Fruit fly (Drosophila melanogaster) whole organism, embryonic: ENCODE data around the gene GstD4.
A peak's percentile ranks its signal among the peaks of the same experiment; 100 is the strongest.

Source experiments
- BEAF-32 ChIP-seq: fragments of 200-800 bp; sonication (Bioruptor generic); optimal IDR thresholded peaks from 3 replicates; lab custom pipeline; 2017; ENCODE audit warnings: missing biosample characterization, missing genetic modification characterization, mild to moderate bottlenecking, moderate library complexity, missing genetic modification reagents
- CG11398 ChIP-seq: fragments of 200-800 bp; sonication (Bioruptor generic); optimal IDR thresholded peaks from 2 replicates; lab custom pipeline; 2016; ENCODE audit warnings: missing biosample characterization, missing genetic modification characterization
- CG11560 ChIP-seq: fragments of 200-800 bp; sonication (Bioruptor generic); IDR thresholded peaks from 3 replicates; pipeline ENCODE4 v1.3.6; 2022; ENCODE audit warnings: missing biosample characterization, missing genetic modification characterization
- CG12391 ChIP-seq: fragments of 200-800 bp; sonication (Bioruptor generic); optimal IDR thresholded peaks from 3 replicates; lab custom pipeline; 2018; ENCODE audit warnings: missing biosample characterization, mild to moderate bottlenecking, missing genetic modification characterization, moderate library complexity
- CG12744 ChIP-seq: fragments of 200-800 bp; sonication (Bioruptor generic); optimal IDR thresholded peaks from 2 replicates; lab custom pipeline; 2016; ENCODE audit warnings: missing biosample characterization, missing genetic modification characterization
- CG12769 ChIP-seq: fragments of 200-800 bp; sonication (Bioruptor generic); optimal IDR thresholded peaks from 2 replicates; lab custom pipeline; 2019; ENCODE audit warnings: missing biosample characterization, mild to moderate bottlenecking, missing genetic modification characterization, moderate library complexity
- CG32772 ChIP-seq: fragments of 200-800 bp; sonication (Bioruptor generic); IDR thresholded peaks from 2 replicates; pipeline ENCODE4 v1.3.6; 2022; ENCODE audit warnings: missing biosample characterization, missing genetic modification characterization
- CG34376 ChIP-seq: fragments of 200-800 bp; sonication (Bioruptor generic); optimal IDR thresholded peaks from 2 replicates; lab custom pipeline; 2018; ENCODE audit warnings: missing biosample characterization, mild to moderate bottlenecking, missing genetic modification characterization
- CG4617 ChIP-seq: fragments of 200-800 bp; sonication (Bioruptor generic); optimal IDR thresholded peaks from 3 replicates; lab custom pipeline; 2016; ENCODE audit warnings: missing biosample characterization, missing genetic modification characterization, borderline replicate concordance
- CG6683 ChIP-seq: fragments of 200-800 bp; sonication (Bioruptor generic); optimal IDR thresholded peaks from 2 replicates; lab custom pipeline; 2017; ENCODE audit warnings: missing biosample characterization, mild to moderate bottlenecking, missing genetic modification characterization, missing genetic modification reagents
- CG7928 ChIP-seq: fragments of 200-800 bp; sonication (Bioruptor generic); optimal IDR thresholded peaks from 2 replicates; lab custom pipeline; 2017; ENCODE audit warnings: missing biosample characterization, mild to moderate bottlenecking, missing genetic modification characterization
- CG8281 ChIP-seq: fragments of 200-800 bp; sonication (Bioruptor generic); optimal IDR thresholded peaks from 2 replicates; lab custom pipeline; 2018; ENCODE audit warnings: missing biosample characterization, mild to moderate bottlenecking, missing genetic modification characterization, moderate library complexity
- CG8290 ChIP-seq, 3 experiments: fragments of 200-800 bp; sonication (Bioruptor generic); optimal IDR thresholded peaks; 2 replicates each; lab custom pipeline; 2016 to 2019; ENCODE audit warnings: missing biosample characterization in 3 of 3, missing genetic modification characterization in 3 of 3, mild to moderate bottlenecking in 2 of 3, moderate library complexity in 1 of 3
- CG8924 ChIP-seq: fragments of 200-800 bp; optimal IDR thresholded peaks from 3 replicates; lab custom pipeline; 2019; ENCODE audit warnings: missing biosample characterization, mild to moderate bottlenecking, missing genetic modification characterization, moderate library complexity
- CG9437 ChIP-seq: fragments of 200-800 bp; sonication (Bioruptor generic); optimal IDR thresholded peaks from 2 replicates; lab custom pipeline; 2018; ENCODE audit warnings: missing biosample characterization, mild to moderate bottlenecking, missing genetic modification characterization
- CG9797 ChIP-seq: fragments of 200-800 bp; sonication (Bioruptor generic); optimal IDR thresholded peaks from 3 replicates; lab custom pipeline; 2018; ENCODE audit warnings: missing biosample characterization, mild to moderate bottlenecking, missing genetic modification characterization
- Chrac-16 ChIP-seq: fragments of 200-800 bp; sonication (Bioruptor generic); optimal IDR thresholded peaks from 3 replicates; lab custom pipeline; 2016; ENCODE audit warnings: missing biosample characterization, missing genetic modification characterization
- CoRest ChIP-seq: fragments of 200-800 bp; sonication (Bioruptor generic); optimal IDR thresholded peaks from 3 replicates; lab custom pipeline; 2018; ENCODE audit warnings: missing biosample characterization, mild to moderate bottlenecking, missing genetic modification characterization, moderate library complexity
- Dek ChIP-seq: fragments of 200-800 bp; sonication (Bioruptor generic); optimal IDR thresholded peaks from 3 replicates; lab custom pipeline; 2019; ENCODE audit warnings: missing biosample characterization, mild to moderate bottlenecking, missing genetic modification characterization, moderate library complexity
- E2f2 ChIP-seq: fragments of 200-800 bp; sonication (Bioruptor generic); IDR thresholded peaks from 2 replicates; pipeline ENCODE4 v1.3.6; 2022; ENCODE audit warnings: missing biosample characterization, missing genetic modification characterization
- HLHmδ ChIP-seq: fragments of 200-800 bp; sonication (Bioruptor generic); optimal IDR thresholded peaks from 2 replicates; lab custom pipeline; 2018; ENCODE audit warnings: missing biosample characterization, mild to moderate bottlenecking, missing genetic modification characterization, moderate library complexity
- HmgZ ChIP-seq: fragments of 200-800 bp; sonication (Bioruptor generic); optimal IDR thresholded peaks from 2 replicates; lab custom pipeline; 2018; ENCODE audit warnings: missing biosample characterization, mild to moderate bottlenecking, missing genetic modification characterization
- Lhr ChIP-seq: fragments of 200-800 bp; sonication (Bioruptor generic); optimal IDR thresholded peaks from 3 replicates; lab custom pipeline; 2017; ENCODE audit warnings: mild to moderate bottlenecking, missing biosample characterization, missing genetic modification reagents, missing genetic modification characterization
- Myb ChIP-seq: fragments of 200-800 bp; sonication (Bioruptor generic); optimal IDR thresholded peaks from 2 replicates; lab custom pipeline; 2016; ENCODE audit warnings: missing biosample characterization, missing genetic modification characterization
- Sin3A ChIP-seq: fragments of >200 bp; optimal IDR thresholded peaks from 2 replicates; lab custom pipeline; 2018
- Spps ChIP-seq: fragments of 200-800 bp; sonication (Bioruptor generic); optimal IDR thresholded peaks from 2 replicates; lab custom pipeline; 2018; ENCODE audit warnings: missing biosample characterization, mild to moderate bottlenecking, missing genetic modification characterization
- Tbp ChIP-seq: fragments of >200 bp; optimal IDR thresholded peaks from 2 replicates; lab custom pipeline; 2018; ENCODE audit warnings: missing biosample characterization, missing genetic modification characterization
- Xbp1 ChIP-seq: fragments of 200-800 bp; sonication (Bioruptor generic); optimal IDR thresholded peaks from 3 replicates; lab custom pipeline; 2016; ENCODE audit warnings: missing biosample characterization, mild to moderate bottlenecking, missing genetic modification characterization
- amos ChIP-seq: fragments of 200-800 bp; sonication (Bioruptor generic); IDR thresholded peaks from 2 replicates; pipeline ENCODE4 v1.3.6; 2022; ENCODE audit warnings: missing biosample characterization, missing genetic modification characterization; ENCODE audit not compliant: partially characterized antibody
- chn ChIP-seq: fragments of 200-800 bp; sonication (Bioruptor generic); optimal IDR thresholded peaks from 2 replicates; lab custom pipeline; 2016; ENCODE audit warnings: missing biosample characterization, missing genetic modification characterization
- dan ChIP-seq: fragments of 200-800 bp; sonication (Bioruptor generic); IDR thresholded peaks from 2 replicates; pipeline ENCODE4 v1.3.6; 2022; ENCODE audit warnings: missing biosample characterization, missing genetic modification characterization
- fu2 ChIP-seq: fragments of 200-800 bp; sonication (Bioruptor generic); optimal IDR thresholded peaks from 2 replicates; lab custom pipeline; 2016; ENCODE audit warnings: missing biosample characterization, missing genetic modification characterization
- gfzf ChIP-seq: fragments of 200-800 bp; sonication (Bioruptor generic); optimal IDR thresholded peaks from 2 replicates; lab custom pipeline; 2016; ENCODE audit warnings: missing biosample characterization, mild to moderate bottlenecking, missing genetic modification characterization, moderate library complexity
- ham ChIP-seq: fragments of 200-800 bp; sonication (Bioruptor generic); IDR thresholded peaks from 2 replicates; pipeline ENCODE4 v1.3.6; 2022; ENCODE audit warnings: missing biosample characterization, missing genetic modification characterization
- hb ChIP-seq: fragments of 200-800 bp; sonication (Bioruptor generic); IDR thresholded peaks from 3 replicates; pipeline ENCODE4 v1.3.6; 2022; ENCODE audit warnings: missing biosample characterization, missing genetic modification characterization; ENCODE audit not compliant: partially characterized antibody
- jumu ChIP-seq: fragments of 200-800 bp; sonication (Bioruptor generic); optimal IDR thresholded peaks from 3 replicates; lab custom pipeline; 2016; ENCODE audit warnings: missing biosample characterization, missing genetic modification characterization
- nerfin-1 ChIP-seq: fragments of 200-800 bp; sonication (Bioruptor generic); optimal IDR thresholded peaks from 3 replicates; lab custom pipeline; 2019; ENCODE audit warnings: missing biosample characterization, mild to moderate bottlenecking, missing genetic modification characterization, moderate library complexity
- otp ChIP-seq: fragments of 200-800 bp; sonication (Bioruptor generic); IDR thresholded peaks from 3 replicates; pipeline ENCODE4, ENCODE4 v1.3.6; 2022; ENCODE audit warnings: missing biosample characterization, missing genetic modification characterization
- pan ChIP-seq, 4 experiments: fragments of >200 bp in 3 of 4; fragments of 200-800 bp in 1 of 4; sonication (Bioruptor generic) in 1 of 4; optimal IDR thresholded peaks in 3 of 4; IDR thresholded peaks in 1 of 4; 2 replicates each; pipeline versions ENCODE4 v1.3.6 to Lab custom; 2017 to 2022; ENCODE audit warnings: missing biosample characterization in 2 of 4, missing genetic modification characterization in 2 of 4, mixed read lengths in 1 of 4
- rib ChIP-seq: fragments of 200-800 bp; sonication (Bioruptor generic); IDR thresholded peaks from 2 replicates; pipeline ENCODE4 v1.3.6; 2022; ENCODE audit warnings: missing biosample characterization, missing genetic modification characterization
- sd ChIP-seq: fragments of 200-800 bp; sonication (Bioruptor generic); optimal IDR thresholded peaks from 3 replicates; lab custom pipeline; 2018; ENCODE audit warnings: missing biosample characterization, mild to moderate bottlenecking, missing genetic modification characterization, moderate library complexity
- shn ChIP-seq: fragments of 200-800 bp; sonication (Bioruptor generic); optimal IDR thresholded peaks from 3 replicates; lab custom pipeline; 2016; ENCODE audit warnings: missing biosample characterization, missing genetic modification characterization
- so ChIP-seq: fragments of 200-800 bp; sonication (Bioruptor generic); IDR thresholded peaks from 3 replicates; pipeline ENCODE4 v1.3.6; 2022; ENCODE audit warnings: missing biosample characterization, missing genetic modification characterization
- sob ChIP-seq: fragments of 200-800 bp; sonication (Bioruptor generic); IDR thresholded peaks from 2 replicates; pipeline ENCODE4 v1.3.6; 2022; ENCODE audit warnings: missing biosample characterization, missing genetic modification characterization
- tll ChIP-seq, 2 experiments: fragments of 200-800 bp in 1 of 2; fragments of >200 bp in 1 of 2; sonication (Bioruptor generic) in 1 of 2; optimal IDR thresholded peaks; 2 replicates each; lab custom pipeline; 2017 to 2019; ENCODE audit warnings: missing biosample characterization in 2 of 2, missing genetic modification characterization in 2 of 2, mild to moderate bottlenecking in 1 of 2, moderate library complexity in 1 of 2
- trem ChIP-seq: fragments of 200-800 bp; optimal IDR thresholded peaks from 3 replicates; lab custom pipeline; 2019; ENCODE audit warnings: missing biosample characterization, mild to moderate bottlenecking, missing genetic modification characterization, moderate library complexity
- unpg ChIP-seq: fragments of 200-800 bp; sonication (Bioruptor generic); optimal IDR thresholded peaks from 3 replicates; lab custom pipeline; 2018; ENCODE audit warnings: missing biosample characterization, mild to moderate bottlenecking, missing genetic modification characterization, moderate library complexity
- zen ChIP-seq: fragments of 200-800 bp; sonication (Bioruptor generic); optimal IDR thresholded peaks from 3 replicates; lab custom pipeline; 2018; ENCODE audit warnings: missing biosample characterization, mild to moderate bottlenecking, missing genetic modification characterization, moderate library complexity

The GstD4 gene

dm6 chr3R:12422379-12422975 lies 48.6 kb downstream of the GstD4 start, which contains the start of the genes Scgbeta and CG17202 (continued):
- TF ChIP-seq CG32772 (GFP tag; lab: Robert Waterston, UW) (no peak), amos (GFP tag; lab: Robert Waterston, UW) (peak; percentile 55; the same call in 1 of the 2 replicates), Sin3A (lab: Kevin White, UChicago) (peak; percentile 59), tll (GFP tag; optimal IDR thresholded peaks at IDR 0.05; lab: Kevin White, UChicago) (peak in 1 of 2 experiments; percentile 44), CG11398 (GFP tag; lab: Kevin White, UChicago) (peak; percentile 2), sob (GFP tag; lab: Robert Waterston, UW) (no peak), gfzf (peak; percentile 92), CG7928 (peak; percentile 96), Spps (tag; lab: Kevin White, UChicago) (no peak), pan (optimal IDR thresholded peaks at IDR 0.05; lab: Kevin White, UChicago) (no peak), pan (GFP tag; optimal IDR thresholded peaks at IDR 0.05 in 1 of 2, IDR thresholded peaks at IDR 0.05 in 1 of 2) (no peak), CG8924 (tag; lab: Kevin White, UChicago) (no peak), CG34376 (GFP tag; lab: Kevin White, UChicago) (peak; percentile 40), CG4617 (GFP tag; lab: Kevin White, UChicago) (peak; percentile 84), CG12769 (tag; lab: Kevin White, UChicago) (no peak), HLHmδ (GFP tag; lab: Kevin White, UChicago) (no peak), CG12391 (peak; percentile 60), otp (GFP tag; lab: Robert Waterston, UW) (peak; percentile 37; the same call in 1 of the 3 replicates), so (0 out of 3 replicates have a peak, but pooled peaks have one; percentile 35), HmgZ (tag; lab: Kevin White, UChicago) (peak; percentile 62), trem (tag; lab: Kevin White, UChicago) (peak; percentile 25), chn (GFP tag; lab: Kevin White, UChicago) (no peak), jumu (GFP tag; lab: Kevin White, UChicago) (no peak), BEAF-32 (peak; percentile 37), CG6683 (GFP tag; lab: Kevin White, UChicago) (no peak), Myb (peak; percentile 85), E2f2 (GFP tag; lab: Robert Waterston, UW) (peak; percentile 72), rib (GFP tag; lab: Robert Waterston, UW) (no peak), dan (GFP tag; lab: Robert Waterston, UW) (no peak), ham (no peak), Lhr (GFP tag; lab: Kevin White, UChicago) (peak; percentile 76), shn (GFP tag; lab: Kevin White, UChicago) (no peak), fu2 (GFP tag; lab: Kevin White, UChicago) (peak; percentile 38), zen (peak; percentile 12), Tbp (GFP tag; lab: Kevin White, UChicago) (no peak), CG11560 (no peak), CG8281 (no peak), Chrac-16 (GFP tag; lab: Kevin White, UChicago) (no peak), CG12744 (GFP tag; lab: Kevin White, UChicago) (peak; percentile 32), hb (no peak), CG8290 (GFP tag; optimal IDR thresholded peaks at IDR 0.05; lab: Kevin White, UChicago) (no peak), CG8290 (tag; optimal IDR thresholded peaks at IDR 0.05; lab: Kevin White, UChicago) (no peak), nerfin-1 (tag; lab: Kevin White, UChicago) (no peak), sd (tag; lab: Kevin White, UChicago) (no peak), CoRest (peak; percentile 54), unpg (GFP tag; lab: Kevin White, UChicago) (no peak), CG9797 (GFP tag; lab: Kevin White, UChicago) (peak; percentile 79), Dek (tag; lab: Kevin White, UChicago) (peak; percentile 32), Xbp1 (GFP tag; lab: Kevin White, UChicago) (peak; percentile 41), CG9437 (no peak)
